Fruit fly (Drosophila melanogaster) whole organism, prepupa: Measurements from ENCODE around the gene CG14042.

ENCODE experiments used
- Blimp-1 ChIP-seq: fragments of 200-800 bp; sonication (Bioruptor generic); optimal IDR thresholded peaks from 3 replicates; lab custom pipeline; 2017; ENCODE audit warnings: missing biosample characterization, missing genetic modification characterization, mild to moderate bottlenecking, moderate library complexity, missing genetic modification reagents
- CG10631 ChIP-seq: fragments of 200-800 bp; sonication (Bioruptor generic); optimal IDR thresholded peaks from 2 replicates; lab custom pipeline; 2016; ENCODE audit warnings: missing biosample characterization, missing genetic modification characterization
- CG10669 ChIP-seq: fragments of 200-800 bp; sonication (Bioruptor generic); optimal IDR thresholded peaks from 3 replicates; lab custom pipeline; 2018; ENCODE audit warnings: missing biosample characterization, mild to moderate bottlenecking, missing genetic modification characterization, moderate library complexity
- CG11294 ChIP-seq: fragments of 200-800 bp; sonication (Bioruptor generic); IDR thresholded peaks from 2 replicates; pipeline ENCODE4 v1.3.6; 2022; ENCODE audit warnings: missing biosample characterization, missing genetic modification characterization
- CG11902 ChIP-seq: fragments of 200-800 bp; sonication (Bioruptor generic); optimal IDR thresholded peaks from 3 replicates; lab custom pipeline; 2016; ENCODE audit warnings: missing biosample characterization, missing genetic modification characterization
- CG16779 ChIP-seq: fragments of 200-800 bp; sonication (Bioruptor generic); optimal IDR thresholded peaks from 3 replicates; lab custom pipeline; 2017; ENCODE audit warnings: missing biosample characterization, mild to moderate bottlenecking, missing genetic modification characterization
- CG3032 ChIP-seq: fragments of 200-800 bp; optimal IDR thresholded peaks from 2 replicates; lab custom pipeline; 2019; ENCODE audit warnings: missing biosample characterization, mild to moderate bottlenecking, missing genetic modification characterization, moderate library complexity
- CG31627 ChIP-seq: fragments of 200-800 bp; sonication (Bioruptor generic); optimal IDR thresholded peaks from 3 replicates; lab custom pipeline; 2016; ENCODE audit warnings: missing biosample characterization, missing genetic modification characterization
- CG32006 ChIP-seq: fragments of 200-800 bp; sonication (Bioruptor generic); optimal IDR thresholded peaks from 3 replicates; lab custom pipeline; 2017; ENCODE audit warnings: missing biosample characterization, mild to moderate bottlenecking, missing genetic modification characterization
- CG34406 ChIP-seq: fragments of 200-800 bp; sonication (Bioruptor generic); optimal IDR thresholded peaks from 3 replicates; lab custom pipeline; 2016; ENCODE audit warnings: missing biosample characterization, missing genetic modification characterization
- CG3919 ChIP-seq: fragments of 200-800 bp; sonication (Bioruptor generic); optimal IDR thresholded peaks from 3 replicates; lab custom pipeline; 2016; ENCODE audit warnings: missing biosample characterization, missing genetic modification characterization
- CG4318 ChIP-seq: fragments of 200-800 bp; sonication (Bioruptor generic); optimal IDR thresholded peaks from 3 replicates; lab custom pipeline; 2017; ENCODE audit warnings: missing biosample characterization, mild to moderate bottlenecking, missing genetic modification characterization
- CG6163 ChIP-seq: fragments of 200-800 bp; sonication (Bioruptor generic); IDR thresholded peaks from 3 replicates; pipeline ENCODE4 v1.3.6; 2022; ENCODE audit warnings: missing biosample characterization, missing genetic modification characterization
- CG6276 ChIP-seq: fragments of 200-800 bp; sonication (Bioruptor generic); optimal IDR thresholded peaks from 2 replicates; lab custom pipeline; 2017; ENCODE audit warnings: missing biosample characterization, mild to moderate bottlenecking, missing genetic modification characterization
- CG6808 ChIP-seq: fragments of 200-800 bp; sonication (Bioruptor generic); optimal IDR thresholded peaks from 3 replicates; lab custom pipeline; 2017; ENCODE audit warnings: missing biosample characterization, missing genetic modification characterization, mild to moderate bottlenecking, moderate library complexity, missing genetic modification reagents
- CG6854 ChIP-seq: fragments of 200-800 bp; sonication (Bioruptor generic); optimal IDR thresholded peaks from 2 replicates; lab custom pipeline; 2017; ENCODE audit warnings: missing biosample characterization, mild to moderate bottlenecking, missing genetic modification characterization
- CG7368 ChIP-seq: fragments of 200-800 bp; sonication (Bioruptor generic); optimal IDR thresholded peaks from 3 replicates; lab custom pipeline; 2016; ENCODE audit warnings: missing biosample characterization, missing genetic modification characterization
- CG8119 ChIP-seq: fragments of 200-800 bp; sonication (Bioruptor generic); IDR thresholded peaks from 3 replicates; pipeline ENCODE4 v1.3.6; 2022; ENCODE audit warnings: missing biosample characterization, missing genetic modification characterization
- CG8319 ChIP-seq: fragments of 200-800 bp; sonication (Bioruptor generic); optimal IDR thresholded peaks from 3 replicates; lab custom pipeline; 2016; ENCODE audit warnings: missing biosample characterization, missing genetic modification characterization
- Eip75B ChIP-seq: fragments of 200-800 bp; sonication (Bioruptor generic); optimal IDR thresholded peaks from 3 replicates; lab custom pipeline; 2016; ENCODE audit warnings: missing biosample characterization, missing genetic modification characterization
- Eip78C ChIP-seq: fragments of 200-800 bp; sonication (Bioruptor generic); peaks from one replicate; lab custom pipeline; 2016; ENCODE audit warnings: missing biosample characterization, missing genetic modification characterization
- Eip93F ChIP-seq: fragments of 200-800 bp; sonication (Bioruptor generic); optimal IDR thresholded peaks from 2 replicates; lab custom pipeline; 2016; ENCODE audit warnings: missing biosample characterization, mild to moderate bottlenecking, missing genetic modification characterization
- Ets21C ChIP-seq: fragments of 200-800 bp; sonication (Bioruptor generic); optimal IDR thresholded peaks from 3 replicates; lab custom pipeline; 2016; ENCODE audit warnings: missing biosample characterization, missing genetic modification characterization
- Ets96B ChIP-seq: fragments of 200-800 bp; optimal IDR thresholded peaks from 2 replicates; lab custom pipeline; 2019; ENCODE audit warnings: missing biosample characterization, mild to moderate bottlenecking, missing genetic modification characterization, moderate library complexity
- Gug ChIP-seq: fragments of 200-800 bp; sonication (Bioruptor generic); IDR thresholded peaks from 2 replicates; pipeline ENCODE4 v1.3.6; 2022; ENCODE audit warnings: missing biosample characterization, missing genetic modification characterization
- Hr38 ChIP-seq: sonication (Bioruptor generic); optimal IDR thresholded peaks from 2 replicates; lab custom pipeline; 2016; ENCODE audit warnings: missing biosample characterization, missing genetic modification characterization
- Hr39 ChIP-seq: fragments of 200-800 bp; sonication (Bioruptor generic); optimal IDR thresholded peaks from 2 replicates; lab custom pipeline; 2016; ENCODE audit warnings: missing biosample characterization, missing genetic modification characterization
- Lpt ChIP-seq: fragments of 200-800 bp; sonication (Bioruptor generic); optimal IDR thresholded peaks from 3 replicates; lab custom pipeline; 2016; ENCODE audit warnings: missing biosample characterization, missing genetic modification characterization
- Met ChIP-seq: fragments of 200-800 bp; sonication (Bioruptor generic); optimal IDR thresholded peaks from 3 replicates; lab custom pipeline; 2016; ENCODE audit warnings: missing biosample characterization, missing genetic modification characterization
- OdsH ChIP-seq: fragments of 200-800 bp; sonication (Bioruptor generic); optimal IDR thresholded peaks from 3 replicates; lab custom pipeline; 2016; ENCODE audit warnings: missing biosample characterization, missing genetic modification characterization
- Smox ChIP-seq: fragments of 200-800 bp; sonication (Bioruptor generic); optimal IDR thresholded peaks from 3 replicates; lab custom pipeline; 2016; ENCODE audit warnings: missing biosample characterization, missing genetic modification characterization
- Sox102F ChIP-seq: fragments of 200-800 bp; sonication (Bioruptor generic); optimal IDR thresholded peaks from 2 replicates; lab custom pipeline; 2016; ENCODE audit warnings: missing biosample characterization, mild to moderate bottlenecking, missing genetic modification characterization
- Sox14 ChIP-seq: fragments of 200-800 bp; sonication (Bioruptor generic); optimal IDR thresholded peaks from 3 replicates; lab custom pipeline; 2016; ENCODE audit warnings: missing biosample characterization, missing genetic modification characterization
- achi ChIP-seq: fragments of 200-800 bp; sonication (Bioruptor generic); optimal IDR thresholded peaks from 3 replicates; lab custom pipeline; 2016; ENCODE audit warnings: missing biosample characterization, missing genetic modification characterization
- acj6 ChIP-seq: fragments of 200-800 bp; sonication (Bioruptor generic); optimal IDR thresholded peaks from 3 replicates; lab custom pipeline; 2016; ENCODE audit warnings: missing biosample characterization, missing genetic modification characterization
- dsx ChIP-seq: fragments of 200-800 bp; optimal IDR thresholded peaks from 3 replicates; lab custom pipeline; 2019; ENCODE audit warnings: missing biosample characterization, mild to moderate bottlenecking, missing genetic modification characterization, moderate library complexity; ENCODE audit not compliant: poor library complexity, severe bottlenecking
- eg ChIP-seq: fragments of 200-800 bp; sonication (Bioruptor generic); IDR thresholded peaks from 3 replicates; pipeline ENCODE4 v1.3.6; 2022; ENCODE audit warnings: missing biosample characterization, missing genetic modification characterization
- fd59A ChIP-seq: fragments of 200-800 bp; sonication (Bioruptor generic); optimal IDR thresholded peaks from 2 replicates; lab custom pipeline; 2017; ENCODE audit warnings: missing biosample characterization, mild to moderate bottlenecking, missing genetic modification characterization, missing genetic modification reagents
- fd85E ChIP-seq: fragments of 200-800 bp; sonication (Bioruptor generic); optimal IDR thresholded peaks from 3 replicates; lab custom pipeline; 2016; ENCODE audit warnings: missing biosample characterization, missing genetic modification characterization
- fkh ChIP-seq: fragments of 200-800 bp; sonication (Bioruptor generic); optimal IDR thresholded peaks from 3 replicates; lab custom pipeline; 2017; ENCODE audit warnings: missing biosample characterization, mild to moderate bottlenecking, missing genetic modification characterization, moderate library complexity
- net ChIP-seq: fragments of 200-800 bp; sonication (Bioruptor generic); optimal IDR thresholded peaks from 3 replicates; lab custom pipeline; 2016; ENCODE audit warnings: missing biosample characterization, missing genetic modification characterization
- pdm3 ChIP-seq: fragments of 200-800 bp; sonication (Bioruptor generic); optimal IDR thresholded peaks from 3 replicates; lab custom pipeline; 2016; ENCODE audit warnings: missing biosample characterization, missing genetic modification characterization
- salr ChIP-seq, 2 experiments: fragments of 200-800 bp; sonication (Bioruptor generic); optimal IDR thresholded peaks; 3 replicates each; lab custom pipeline; 2016 to 2018; ENCODE audit warnings: missing biosample characterization in 2 of 2, missing genetic modification characterization in 2 of 2, mild to moderate bottlenecking in 1 of 2
- spab ChIP-seq: fragments of 200-800 bp; sonication (Bioruptor generic); optimal IDR thresholded peaks from 2 replicates; lab custom pipeline; 2017; ENCODE audit warnings: missing biosample characterization, mild to moderate bottlenecking, missing genetic modification characterization, missing genetic modification reagents
- ss ChIP-seq, 2 experiments: fragments of 200-800 bp; sonication (Bioruptor generic); optimal IDR thresholded peaks; 2 replicates in 1 of 2; 3 replicates in 1 of 2; lab custom pipeline; 2017 to 2018; ENCODE audit warnings: mild to moderate bottlenecking in 2 of 2, missing biosample characterization in 2 of 2, missing genetic modification characterization in 2 of 2, moderate library complexity in 1 of 2
- svp ChIP-seq: fragments of 200-800 bp; sonication (Bioruptor generic); peaks from one replicate; lab custom pipeline; 2016; ENCODE audit warnings: missing biosample characterization, missing genetic modification characterization
- vri ChIP-seq: fragments of 200-800 bp; sonication (Bioruptor generic); optimal IDR thresholded peaks from 3 replicates; lab custom pipeline; 2016; ENCODE audit warnings: missing biosample characterization, mild to moderate bottlenecking, missing genetic modification characterization

CG14042 gene

DNA sequence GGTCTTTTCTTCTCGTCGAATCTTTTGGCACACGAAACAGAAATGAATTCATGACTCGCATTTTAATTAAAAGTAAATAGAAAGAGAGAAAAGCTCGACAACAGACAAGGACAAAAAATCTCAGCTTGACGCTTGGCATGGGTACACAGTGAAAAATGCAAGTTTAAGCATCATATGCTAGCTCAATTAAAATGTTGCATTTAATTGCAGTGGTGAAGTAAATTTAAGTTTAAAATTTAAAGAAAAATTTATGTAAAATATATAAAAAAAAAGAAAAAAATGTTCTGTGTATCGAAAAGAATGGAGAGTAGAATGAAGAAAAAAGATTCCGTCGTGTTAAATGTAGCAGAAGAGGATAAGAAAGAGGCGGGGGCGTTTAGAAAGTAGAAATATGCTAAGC, 48.1 kb downstream of the CG14042 start (continued):
- TF ChIP-seq Smox (GFP tag; lab: Kevin White, UChicago) (no peak), acj6 (GFP tag; lab: Kevin White, UChicago) (no peak), CG11902 (GFP tag; lab: Kevin White, UChicago) (no peak), CG32006 (GFP tag; lab: Kevin White, UChicago) (peak; percentile 65), achi (GFP tag; lab: Kevin White, UChicago) (peak; percentile 37), ss (GFP tag; optimal IDR thresholded peaks at IDR 0.05; lab: Kevin White, UChicago) (no peak), CG10669 (GFP tag; lab: Kevin White, UChicago) (no peak), fd59A (no peak), CG4318 (GFP tag; lab: Kevin White, UChicago) (peak; percentile 12), spab (no peak), CG8119 (GFP tag; lab: Robert Waterston, UW) (peak; percentile 49; the same call in 1 of the 3 replicates)

DNA sequence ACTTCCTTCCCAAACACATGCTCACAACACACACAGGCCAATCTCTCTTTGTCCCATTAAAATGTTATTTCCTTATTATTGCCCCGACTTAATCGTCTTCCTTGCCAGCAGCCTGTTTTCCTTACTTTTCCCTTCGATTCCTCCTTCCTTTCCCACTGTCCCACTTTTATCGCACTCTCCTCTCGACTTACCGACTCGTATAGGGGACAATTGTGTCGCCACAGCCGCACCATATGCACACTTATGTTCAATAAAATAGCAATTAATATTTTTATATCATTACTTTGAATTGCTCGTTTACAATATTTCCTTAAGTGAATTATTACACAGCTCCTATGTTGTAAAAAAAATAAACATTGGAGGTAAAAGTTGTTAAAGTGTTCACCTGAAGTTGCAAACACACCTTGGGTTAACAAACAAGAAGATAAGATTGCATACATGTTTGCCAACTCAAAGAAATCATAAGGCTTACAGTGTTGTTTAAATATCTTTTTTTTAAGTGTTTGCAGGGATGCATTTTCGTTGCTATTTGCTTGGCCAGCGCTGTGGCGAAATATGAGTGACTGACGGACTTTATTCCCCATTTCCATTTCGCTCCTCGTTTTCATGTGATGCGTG, 49.5 kb downstream of the CG14042 start:
- TF ChIP-seq CG6854 (GFP tag; lab: Kevin White, UChicago) (peak; percentile 84), CG6808 (GFP tag; lab: Kevin White, UChicago) (peak; percentile 86), fd85E (GFP tag; lab: Kevin White, UChicago) (peak; percentile 68), acj6 (GFP tag; lab: Kevin White, UChicago) (peak; percentile 90), pdm3 (GFP tag; lab: Kevin White, UChicago) (peak; percentile 92), Sox102F (peak; percentile 89), Lpt (GFP tag; lab: Kevin White, UChicago) (peak; percentile 86), Blimp-1 (GFP tag; lab: Kevin White, UChicago) (peak; percentile 74), fkh (peak; percentile 69), CG16779 (peak; percentile 79), CG31627 (GFP tag; lab: Kevin White, UChicago) (peak; percentile 84), Hr39 (GFP tag; lab: Kevin White, UChicago) (peak; percentile 83), CG6276 (GFP tag; lab: Kevin White, UChicago) (peak; percentile 86), eg (GFP tag; lab: Robert Waterston, UW) (peak; percentile 76), Ets96B (tag; lab: Kevin White, UChicago) (peak; percentile 83), OdsH (GFP tag; lab: Kevin White, UChicago) (peak; percentile 88), ss (GFP tag; optimal IDR thresholded peaks at IDR 0.05; lab: Kevin White, UChicago) (peak; percentile 82 to 91), CG3919 (peak; percentile 89), CG34406 (GFP tag; lab: Kevin White, UChicago) (peak; percentile 88), Sox14 (GFP tag; lab: Kevin White, UChicago) (peak; percentile 86), CG4318 (GFP tag; lab: Kevin White, UChicago) (peak; percentile 81), CG3032 (tag; lab: Kevin White, UChicago) (peak; percentile 80), Eip75B (GFP tag; lab: Kevin White, UChicago) (peak; percentile 90), achi (GFP tag; lab: Kevin White, UChicago) (peak; percentile 88), svp (GFP tag; lab: Kevin White, UChicago) (peak; percentile 91), Gug (GFP tag; lab: Robert Waterston, UW) (peak; percentile 69), Ets21C (GFP tag; lab: Kevin White, UChicago) (peak; percentile 78), fd59A (peak; percentile 82), CG10669 (GFP tag; lab: Kevin White, UChicago) (peak; percentile 88), CG10631 (GFP tag; lab: Kevin White, UChicago) (peak; percentile 85), CG32006 (GFP tag; lab: Kevin White, UChicago) (peak; percentile 92), net (GFP tag; lab: Kevin White, UChicago) (peak; percentile 90), CG11294 (GFP tag; lab: Robert Waterston, UW) (peak; percentile 57; the same call in 1 of the 2 replicates), Eip93F (peak; percentile 49), vri (peak; percentile 72), salr (GFP tag; optimal IDR thresholded peaks at IDR 0.05; lab: Kevin White, UChicago) (peak; percentile 71 to 88), CG8319 (GFP tag; lab: Kevin White, UChicago) (peak; percentile 86), dsx (GFP tag; lab: Kevin White, UChicago) (peak; percentile 81), CG8119 (GFP tag; lab: Robert Waterston, UW) (peak; percentile 85), CG6163 (GFP tag; lab: Robert Waterston, UW) (peak; percentile 81), CG7368 (GFP tag; lab: Kevin White, UChicago) (peak; percentile 82), Met (GFP tag; lab: Kevin White, UChicago) (peak; percentile 86), Hr38 (peak; percentile 15), Eip78C (GFP tag; lab: Kevin White, UChicago) (peak; percentile 98), Smox (GFP tag; lab: Kevin White, UChicago) (peak; percentile 86)
